Worm (Caenorhabditis elegans): ENCODE measurements around the gene clec-61.

clec-61 gene

ce11 chrII:10483860-10484259 is 6.5 kb downstream of the clec-61 start:
- TF ChIP-seq unc-62 (GFP tag; optimal IDR thresholded peaks at IDR 0.05): no peak
- TF ChIP-seq zfh-2 (GFP tag; conservative IDR thresholded peaks at IDR 0.05): no peak
- no peak for TF ChIP-seq let-526 (GFP tag; IDR thresholded peaks at IDR 0.05)
- no peak for TF ChIP-seq K11D2.4 (GFP tag; IDR thresholded peaks at IDR 0.05)
- TF ChIP-seq athp-1 (tag; optimal IDR thresholded peaks at IDR 0.05): no peak
- no peak for TF ChIP-seq F10E7.11 (tag; optimal IDR thresholded peaks at IDR 0.05)
- no peak for TF ChIP-seq lag-1 (GFP tag; IDR thresholded peaks at IDR 0.05)
- no peak for TF ChIP-seq ztf-18 (tag; optimal IDR thresholded peaks at IDR 0.05)
- no peak for TF ChIP-seq nfyb-1 (GFP tag; IDR thresholded peaks at IDR 0.05)
- no peak for TF ChIP-seq dox-1 (GFP tag; IDR thresholded peaks at IDR 0.05)
- TF ChIP-seq attf-3 (GFP tag; conservative IDR thresholded peaks at IDR 0.05): no peak
- no peak for TF ChIP-seq ceh-58 (GFP tag; IDR thresholded peaks at IDR 0.05)
- no peak for TF ChIP-seq tbp1 (GFP tag; optimal IDR thresholded peaks at IDR 0.05)
- TF ChIP-seq egl-18 (GFP tag; IDR thresholded peaks at IDR 0.05): no peak
- TF ChIP-seq nfya-2 (GFP tag; IDR thresholded peaks at IDR 0.05): no peak
- no peak for TF ChIP-seq C06A6.2 (GFP tag; conservative IDR thresholded peaks at IDR 0.05)
- no peak for TF ChIP-seq repo-1 (tag; optimal IDR thresholded peaks at IDR 0.05)

- TF ChIP-seq nhr-80 (tag; optimal IDR thresholded peaks at IDR 0.05) (peak; percentile 10), pha-4 (tag; optimal IDR thresholded peaks at IDR 0.05) (no peak), ceh-27 (GFP tag; optimal IDR thresholded peaks at IDR 0.05) (no peak), snpc-3.4 (tag; optimal IDR thresholded peaks at IDR 0.05) (no peak), F57C9.4 (tag; optimal IDR thresholded peaks at IDR 0.05) (no peak), ets-4 (GFP tag; optimal IDR thresholded peaks at IDR 0.05) (no peak), dpff-1 (tag; optimal IDR thresholded peaks at IDR 0.05) (no peak), die-1 (tag; optimal IDR thresholded peaks at IDR 0.05) (no peak)
These were observed 7.4 kb downstream of the clec-61 start for ce11 chrII:10482899-10483298.

ce11 chrII:10481824-10482556 is 8.3 kb downstream of the clec-61 start, which contains the start of the genes clec-60 and ZK666.11:
clec-60 (minus strand) TSS chrII:10481874.
ZK666.11 (plus strand) TSS chrII:10482522.
- no peak for TF ChIP-seq nhr-120 (GFP tag; IDR thresholded peaks at IDR 0.05)
- TF ChIP-seq nhr-80 (tag; optimal IDR thresholded peaks at IDR 0.05): peak; percentile 6
- TF ChIP-seq fkh-3 (tag; optimal IDR thresholded peaks at IDR 0.05): no peak
- no peak for TF ChIP-seq let-526 (GFP tag; IDR thresholded peaks at IDR 0.05)
- TF ChIP-seq cebp-1 (GFP tag; IDR thresholded peaks at IDR 0.05): 0 out of 2 replicates have a peak, but pooled peaks have one; percentile 49
- no peak for TF ChIP-seq cebp-1 (tag; optimal IDR thresholded peaks at IDR 0.05)

- TF ChIP-seq nhr-179 (tag; optimal IDR thresholded peaks at IDR 0.05) (no peak), C06A6.2 (GFP tag; conservative IDR thresholded peaks at IDR 0.05) (no peak), attf-3 (GFP tag; conservative IDR thresholded peaks at IDR 0.05) (no peak), repo-1 (tag; optimal IDR thresholded peaks at IDR 0.05) (no peak), dpff-1 (tag; optimal IDR thresholded peaks at IDR 0.05) (no peak), lin-54 (GFP tag; optimal IDR thresholded peaks at IDR 0.05) (no peak), fkh-3 (tag; optimal IDR thresholded peaks at IDR 0.05) (no peak), tbp1 (GFP tag; optimal IDR thresholded peaks at IDR 0.05) (no peak)
These were observed 10.3 kb downstream of the clec-61 start for ce11 chrII:10480043-10480442.

ce11 chrII:10479348-10479747 is 11.0 kb downstream of the clec-61 start, which contains the start of gene clec-59:
clec-59 (minus strand) TSS chrII:10479448.
- no peak for TF ChIP-seq lin-40 (tag; optimal IDR thresholded peaks at IDR 0.05)
- no peak for TF ChIP-seq rcor-1 (GFP tag; IDR thresholded peaks at IDR 0.05)
- no peak for TF ChIP-seq lin-54 (GFP tag; optimal IDR thresholded peaks at IDR 0.05)
- no peak for TF ChIP-seq dpff-1 (tag; optimal IDR thresholded peaks at IDR 0.05)
- no peak for TF ChIP-seq mxl-1 (tag; optimal IDR thresholded peaks at IDR 0.05)
- no peak for TF ChIP-seq hmg-1.2 (GFP tag; IDR thresholded peaks at IDR 0.05)
- no peak for TF ChIP-seq nhr-179 (tag; optimal IDR thresholded peaks at IDR 0.05)
- TF ChIP-seq efl-1 (GFP tag; optimal IDR thresholded peaks at IDR 0.05): no peak
- TF ChIP-seq snpc-4 (GFP tag; optimal IDR thresholded peaks at IDR 0.05): no peak
- TF ChIP-seq snpc-4 (tag; optimal IDR thresholded peaks at IDR 0.05): no peak
- TF ChIP-seq ceh-40 (GFP tag; IDR thresholded peaks at IDR 0.05): no peak
- TF ChIP-seq Y53G8AR.9 (GFP tag; conservative IDR thresholded peaks at IDR 0.05): no peak
- TF ChIP-seq C17E4.6 (GFP tag; IDR thresholded peaks at IDR 0.05): no peak
- TF ChIP-seq ets-4 (GFP tag; optimal IDR thresholded peaks at IDR 0.05): no peak
- TF ChIP-seq lsy-27 (tag; optimal IDR thresholded peaks at IDR 0.05; ENCODE audit: borderline replicate concordance, insufficient read depth): no peak

Measured in whole organism, young adult.